Fruit fly (Drosophila melanogaster): ENCODE measurements around the gene CG9970.

- TF ChIP-seq Crg-1 (GFP tag; optimal IDR thresholded peaks at IDR 0.05) (no peak), Clk (GFP tag; optimal IDR thresholded peaks at IDR 0.05) (no peak), CG33017 (tag; optimal IDR thresholded peaks at IDR 0.05) (no peak)
These were observed 2.2 kb upstream of the CG9970 start for dm6 chr3L:2918628-2919027.
